Fruit fly (Drosophila melanogaster) Kc167 (cell line): ENCODE data around the gene CG12728.
"Not testable (repeated sequence)": the region's sequence is repeated elsewhere in the genome, so short reads cannot be mapped to it uniquely, and the experiment has no call there.

ENCODE experiments used
- Myc ChIP-seq: fragments of >200 bp; optimal IDR thresholded peaks from 2 replicates; lab custom pipeline; 2017; ENCODE audit warnings: missing external identifiers
- Sin3A ChIP-seq: fragments of >200 bp; optimal IDR thresholded peaks from 2 replicates; lab custom pipeline; 2018; ENCODE audit warnings: missing external identifiers
- h ChIP-seq: fragments of >200 bp; optimal IDR thresholded peaks from 3 replicates; lab custom pipeline; 2018; ENCODE audit warnings: missing external identifiers
- insv ChIP-seq: fragments of >200 bp; optimal IDR thresholded peaks from 3 replicates; lab custom pipeline; 2018; ENCODE audit warnings: missing external identifiers
- psq ChIP-seq: fragments of >200 bp; optimal IDR thresholded peaks from 2 replicates; lab custom pipeline; 2017; ENCODE audit warnings: missing external identifiers
- ttk ChIP-seq: sonication (Bioruptor generic); optimal IDR thresholded peaks from 2 replicates; lab custom pipeline; 2017; ENCODE audit warnings: missing external identifiers

The CG12728 gene

DNA sequence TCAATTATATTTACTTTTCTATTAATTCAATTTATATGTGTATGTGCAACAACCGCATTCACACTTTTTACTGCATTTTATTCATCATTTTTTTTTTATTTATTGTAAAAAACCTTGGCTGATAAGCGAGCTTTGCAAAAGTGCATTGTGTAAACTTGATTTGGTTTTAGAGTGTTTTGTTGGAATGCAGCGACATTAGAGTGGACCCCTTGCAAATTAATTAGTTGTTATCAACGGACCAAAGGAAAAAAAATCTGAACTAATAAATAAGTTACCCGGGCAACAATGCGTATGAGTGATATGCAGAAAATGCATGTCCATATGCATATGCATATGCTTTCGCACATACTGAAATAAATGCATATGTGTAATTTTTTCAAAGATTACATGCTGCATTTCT lies 21.5 kb upstream of the CG12728 start:
- no peak for TF ChIP-seq Sin3A
- no peak for TF ChIP-seq psq (lab: Kevin White, UChicago)
- TF ChIP-seq ttk (lab: Kevin White, UChicago) = no peak
- TF ChIP-seq insv (lab: Kevin White, UChicago) = no peak
- no peak for TF ChIP-seq Myc (lab: Kevin White, UChicago)
- no peak for TF ChIP-seq h (lab: Kevin White, UChicago)

DNA sequence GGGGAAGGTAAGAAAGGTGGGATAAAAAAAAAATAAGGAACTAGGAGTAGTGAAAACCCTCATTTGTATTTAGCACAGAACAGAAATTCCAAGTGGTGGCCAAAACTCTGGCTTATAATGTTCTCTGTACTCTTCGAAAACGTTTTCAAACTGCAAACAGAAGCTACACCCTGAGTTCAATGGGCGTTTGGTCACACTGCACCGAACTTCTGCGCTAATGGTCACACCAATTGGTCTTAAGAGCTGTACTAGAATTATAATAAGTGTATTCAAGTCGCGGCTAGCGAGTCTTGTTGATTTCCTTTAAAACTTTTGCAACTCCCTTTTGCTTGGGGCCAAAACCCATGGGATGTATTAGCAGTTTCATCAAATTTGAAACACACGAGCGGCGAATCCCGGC lies 20.3 kb upstream of the CG12728 start:
- TF ChIP-seq ttk (lab: Kevin White, UChicago) = no peak

DNA sequence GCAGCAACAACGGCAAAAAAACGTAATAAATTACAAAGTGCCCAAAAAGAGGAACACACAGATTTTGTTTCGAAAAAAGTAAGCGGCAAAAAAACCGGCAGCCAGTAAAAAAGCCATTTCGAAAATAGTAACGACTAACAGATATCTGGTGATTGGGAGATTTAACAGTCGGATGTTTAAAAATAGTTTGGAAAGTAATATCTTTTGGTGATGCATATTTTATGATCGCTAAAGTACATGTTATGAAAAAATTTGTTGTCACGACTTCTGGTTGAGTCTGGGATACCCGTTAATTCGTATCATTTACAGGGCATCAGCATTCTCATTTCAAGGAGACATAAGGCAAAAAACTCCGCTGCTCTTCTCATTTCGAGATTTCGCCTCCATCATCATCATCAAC lies 19.3 kb upstream of the CG12728 start:
- TF ChIP-seq insv (lab: Kevin White, UChicago) = no peak
- no peak for TF ChIP-seq ttk (lab: Kevin White, UChicago)
- no peak for TF ChIP-seq Sin3A
- TF ChIP-seq psq (lab: Kevin White, UChicago) = no peak
- no peak for TF ChIP-seq h (lab: Kevin White, UChicago)

DNA sequence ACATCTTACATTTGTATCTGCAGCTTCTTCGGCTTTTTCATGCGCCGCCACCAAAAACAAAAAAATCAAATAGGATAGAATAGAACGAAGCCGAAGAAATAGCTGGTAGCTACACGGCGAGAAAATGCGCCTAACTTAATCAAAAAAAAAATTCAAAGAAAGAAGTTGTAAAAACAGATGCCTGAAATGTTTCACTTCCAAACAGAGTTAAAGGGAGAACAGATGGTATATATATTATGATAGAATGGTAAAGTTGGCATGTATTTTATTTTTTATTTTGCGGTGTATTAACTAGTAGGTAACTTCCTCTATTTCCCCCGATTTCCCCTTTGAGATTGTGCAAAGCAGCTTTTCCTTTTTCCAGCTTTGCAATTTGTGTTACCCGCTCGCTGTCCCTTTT lies 18.0 kb upstream of the CG12728 start:
- TF ChIP-seq h (lab: Kevin White, UChicago) (no peak), psq (lab: Kevin White, UChicago) (no peak), Sin3A (no peak), ttk (lab: Kevin White, UChicago) (no peak), Myc (lab: Kevin White, UChicago) (no peak), insv (lab: Kevin White, UChicago) (no peak)

DNA sequence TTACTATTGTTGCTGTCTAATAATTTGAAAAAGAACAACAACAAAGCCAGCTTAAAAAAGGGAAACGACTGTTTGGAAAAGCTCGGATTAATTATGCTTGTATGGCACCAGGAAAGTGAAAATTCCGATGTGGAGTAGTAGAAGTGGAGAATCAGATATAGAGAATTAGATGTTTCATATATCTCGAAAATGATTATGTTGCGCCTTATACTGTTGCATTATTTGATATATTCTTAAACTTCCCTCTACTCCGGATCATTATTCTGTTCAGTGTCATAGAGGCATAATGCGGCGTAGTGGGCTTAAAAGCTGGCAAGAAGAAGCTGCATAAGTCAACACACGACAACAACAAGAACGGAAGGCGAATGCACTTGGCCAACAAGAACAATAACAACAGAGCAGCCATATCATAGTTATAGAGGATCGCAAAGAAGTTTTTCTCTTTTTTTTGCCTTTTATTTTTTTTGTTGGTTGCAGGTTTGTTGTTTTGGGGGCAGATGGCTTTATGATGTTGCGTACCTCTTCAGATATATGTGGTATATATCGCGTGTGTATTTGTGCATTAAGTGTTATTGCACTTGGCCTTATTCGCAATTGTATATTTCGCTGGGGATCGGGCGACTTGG lies 16.5 kb upstream of the CG12728 start:
- TF ChIP-seq Myc (lab: Kevin White, UChicago) (no peak), psq (lab: Kevin White, UChicago) (no peak), h (lab: Kevin White, UChicago) (no peak)

DNA sequence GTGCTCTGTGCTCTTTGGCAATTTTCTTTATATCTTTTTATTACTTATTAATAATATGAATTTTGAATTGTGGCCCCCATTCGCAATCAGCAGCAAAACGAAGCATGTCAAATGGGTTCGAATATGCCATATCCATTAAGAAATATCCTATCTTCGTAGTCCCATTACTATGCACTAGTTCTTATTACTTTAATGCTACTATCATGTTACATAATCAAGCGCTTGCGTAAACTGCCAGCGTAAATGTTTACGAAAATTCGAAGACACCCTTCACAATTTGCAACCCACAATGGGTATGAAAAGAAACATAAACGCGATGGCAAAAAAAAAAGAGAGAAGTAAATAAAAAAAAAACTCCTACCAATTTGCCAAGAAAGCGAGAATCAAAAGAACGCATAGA lies 15.7 kb upstream of the CG12728 start:
- TF ChIP-seq insv (lab: Kevin White, UChicago) = no peak

DNA sequence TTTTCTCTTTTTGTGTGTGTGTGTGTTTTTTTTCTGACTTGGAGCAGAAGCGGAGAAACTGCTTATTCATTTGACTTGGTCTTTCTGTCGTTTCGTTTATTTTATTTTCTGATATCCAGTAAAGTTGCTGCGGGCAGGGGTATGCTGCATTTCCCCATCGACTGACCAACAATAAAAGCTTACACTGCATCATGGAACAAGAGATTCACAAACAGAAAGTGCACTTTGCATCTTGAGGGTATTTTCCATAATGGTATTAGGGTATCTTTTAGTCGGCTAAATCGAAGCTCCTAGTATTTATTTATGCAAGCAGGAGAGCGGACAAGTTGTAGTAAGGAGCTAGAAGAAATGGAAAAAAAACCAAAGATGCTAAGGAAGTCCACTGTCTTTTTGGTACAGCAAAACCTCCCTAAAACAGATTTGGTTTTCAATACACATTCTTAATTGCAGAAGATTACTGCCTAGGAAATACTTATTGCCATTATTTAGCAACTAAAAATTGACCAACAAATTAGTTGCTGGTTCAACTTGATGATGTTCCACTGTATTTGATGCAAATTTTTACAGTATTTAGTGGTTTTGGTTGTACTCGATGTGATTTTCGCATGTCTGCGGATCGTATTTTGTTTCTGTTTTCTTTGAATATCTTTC lies 9.9 kb upstream of the CG12728 start:
- TF ChIP-seq h (lab: Kevin White, UChicago) (no peak), insv (lab: Kevin White, UChicago) (no peak), ttk (lab: Kevin White, UChicago) (no peak), Myc (lab: Kevin White, UChicago) (no peak), psq (lab: Kevin White, UChicago) (no peak), Sin3A (no peak)

DNA sequence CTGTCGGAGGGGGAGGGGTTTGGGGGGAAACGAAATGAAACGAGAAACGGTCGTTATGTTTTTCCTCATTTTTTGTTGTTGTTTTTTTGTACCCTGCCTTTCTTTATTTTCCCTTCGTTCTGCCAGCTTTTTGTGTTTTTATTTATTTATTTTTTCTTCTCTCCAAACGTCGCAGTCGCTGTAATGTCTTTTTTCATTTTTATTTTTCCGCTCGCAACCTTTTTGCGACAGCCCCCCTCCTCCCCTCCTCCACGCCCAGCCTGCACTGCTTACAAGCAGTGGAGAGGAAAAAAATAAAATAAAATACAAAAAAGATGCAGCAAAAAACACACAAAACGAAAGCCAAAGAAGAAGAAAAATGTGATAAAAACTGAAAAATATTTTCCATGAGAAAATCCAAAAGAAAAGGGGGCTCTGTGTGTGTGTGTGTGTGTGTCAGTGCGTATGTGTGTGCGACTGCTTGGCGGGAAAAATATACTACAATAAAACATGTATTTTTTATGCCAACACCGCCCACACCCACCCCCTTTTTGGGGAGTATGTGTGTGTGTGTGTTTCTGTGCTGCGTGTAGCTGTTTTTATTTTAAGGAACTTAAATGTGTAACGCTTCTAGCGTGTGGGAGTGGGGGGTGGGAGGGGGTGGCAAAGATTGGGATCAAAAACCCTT lies 7.2 kb upstream of the CG12728 start:
- no peak for TF ChIP-seq Myc (lab: Kevin White, UChicago)

DNA sequence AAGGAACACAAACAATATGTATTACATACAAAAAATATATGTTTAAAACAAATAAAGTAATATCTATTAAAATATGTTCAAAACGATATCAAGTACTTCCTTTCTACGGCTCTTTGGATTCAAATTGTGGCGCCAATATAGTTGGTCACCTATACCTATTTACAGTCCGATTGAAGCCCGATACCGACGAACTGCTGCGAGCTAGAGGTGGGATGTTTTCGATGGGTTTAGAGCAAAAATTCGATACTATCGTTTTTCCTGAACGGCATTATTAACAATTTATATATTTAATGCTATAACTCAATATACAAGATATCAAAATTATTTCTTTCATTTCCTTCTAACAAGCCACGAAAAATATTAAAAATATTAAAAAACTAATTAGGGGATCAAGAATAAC lies 582 bp upstream of the CG12728 start:
- TF ChIP-seq Sin3A (no peak), ttk (lab: Kevin White, UChicago) (no peak), psq (lab: Kevin White, UChicago) (no peak), insv (lab: Kevin White, UChicago) (no peak), h (lab: Kevin White, UChicago) (no peak), Myc (lab: Kevin White, UChicago) (no peak)

DNA sequence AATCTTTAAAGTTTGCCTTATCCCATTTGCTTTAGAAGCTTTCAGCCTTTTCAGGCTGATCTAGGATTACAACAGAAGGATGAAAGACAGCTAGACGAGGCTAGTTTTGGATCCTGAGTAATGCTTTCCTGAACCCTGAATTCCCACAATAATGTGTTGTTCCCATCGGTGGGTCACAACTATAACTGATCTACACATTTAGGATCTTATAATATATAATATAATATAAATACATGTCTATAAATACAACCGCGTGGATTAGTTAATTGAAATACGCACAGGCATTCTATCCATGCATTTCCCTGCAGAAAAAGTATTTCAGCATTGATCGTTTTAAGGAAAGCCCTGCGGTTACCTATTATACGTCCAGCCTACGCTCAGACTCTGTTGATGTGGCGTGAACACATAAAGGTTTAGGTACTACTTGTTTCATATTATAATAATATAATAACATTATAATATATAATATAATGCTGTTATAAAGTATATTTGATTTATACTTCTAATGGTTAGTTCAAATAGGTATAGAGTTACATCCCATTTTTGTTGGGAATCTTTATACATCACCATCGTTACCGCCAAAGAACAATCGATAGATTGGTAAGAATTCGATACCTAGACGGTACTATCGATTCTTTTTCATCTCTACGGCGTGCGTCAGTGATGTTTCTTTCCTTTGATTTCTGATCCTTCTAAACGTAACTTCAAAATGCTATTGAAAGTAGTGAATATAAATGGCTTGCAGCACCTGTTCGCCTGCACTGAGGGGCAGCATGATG lies 2.8 kb downstream of the CG12728 start, which contains the start of gene CG32756:
Gene CG32756, plus strand, starts transcription at position 631 of the 779 bp plus-strand sequence.
- TF ChIP-seq Sin3A; Myc (lab: Kevin White, UChicago); insv (lab: Kevin White, UChicago): not testable (repeated sequence)

DNA sequence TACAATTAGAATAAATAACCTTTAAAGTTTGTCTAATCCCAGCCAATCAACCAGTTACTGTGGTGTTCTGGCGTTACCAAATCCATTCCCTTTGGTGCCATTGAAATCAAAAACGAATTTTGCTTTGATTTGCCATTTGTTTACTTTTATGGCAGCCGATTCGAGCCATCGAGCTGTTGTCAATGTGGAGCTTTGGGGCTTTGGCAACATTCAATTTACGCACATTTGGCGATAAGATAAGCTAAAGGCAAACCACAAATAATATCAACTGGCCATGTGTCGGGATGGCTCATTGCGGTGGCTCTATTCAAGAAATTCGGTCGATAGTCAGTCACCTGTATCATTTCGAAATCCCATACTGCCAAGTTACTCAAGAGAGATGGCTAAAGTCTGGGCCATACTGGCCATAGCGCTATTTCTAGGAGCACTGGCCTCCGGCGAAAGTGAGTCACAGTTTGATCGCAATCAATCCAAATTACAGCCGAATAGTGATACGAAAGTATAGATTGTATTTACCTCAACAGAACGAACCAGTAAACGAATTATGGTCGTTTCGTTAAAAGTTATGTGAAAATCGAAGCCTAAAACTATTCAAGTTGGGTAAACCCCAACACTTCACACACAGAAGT lies 5.6 kb downstream of the CG12728 start, which contains the start of gene CG6041:
Gene CG6041, plus strand, starts transcription at position 291 of the 629 bp plus-strand sequence.
- no peak for TF ChIP-seq ttk (lab: Kevin White, UChicago)
- TF ChIP-seq Myc (lab: Kevin White, UChicago) = no peak

DNA sequence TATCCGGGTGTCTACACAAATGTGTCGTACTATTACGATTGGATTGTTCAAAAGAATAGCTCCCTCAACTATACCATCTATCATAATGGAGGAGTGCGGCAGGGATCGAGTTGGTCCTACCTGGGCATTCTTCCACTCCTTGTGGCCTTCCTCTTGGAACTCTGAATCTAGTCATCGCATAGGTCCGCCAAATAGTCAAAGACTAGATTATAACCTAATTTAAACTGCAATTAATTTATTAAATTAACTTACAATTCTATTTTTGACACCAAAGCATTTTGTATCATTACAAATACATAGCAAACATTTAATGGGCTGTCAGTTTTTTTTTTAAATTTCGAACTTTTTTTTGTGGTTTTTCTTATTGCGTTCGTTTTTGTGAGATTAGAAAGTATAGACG lies 7.5 kb downstream of the CG12728 start, which contains the start of gene CG32755:
Gene CG32755, plus strand, starts transcription at position 301 of the 400 bp plus-strand sequence.
- TF ChIP-seq h (lab: Kevin White, UChicago) (no peak), Myc (lab: Kevin White, UChicago) (no peak)
